Fruit fly (Drosophila melanogaster) whole organism, embryonic: ENCODE measurements around the gene SPARC.

Source experiments
- CG11093 ChIP-seq: fragments of 200-800 bp; sonication (Bioruptor generic); IDR thresholded peaks from 3 replicates; pipeline ENCODE4 v1.3.6; 2022; ENCODE audit warnings: missing biosample characterization, missing genetic modification characterization
- CG13296 ChIP-seq: fragments of 200-800 bp; sonication (Bioruptor generic); optimal IDR thresholded peaks from 3 replicates; lab custom pipeline; 2018; ENCODE audit warnings: missing biosample characterization, mild to moderate bottlenecking, missing genetic modification characterization
- CG15269 ChIP-seq: fragments of 200-800 bp; sonication (Bioruptor generic); optimal IDR thresholded peaks from 2 replicates; lab custom pipeline; 2018; ENCODE audit warnings: missing biosample characterization, mild to moderate bottlenecking, missing genetic modification characterization, moderate library complexity
- CG1529 ChIP-seq: fragments of 200-800 bp; sonication (Bioruptor generic); optimal IDR thresholded peaks from 3 replicates; lab custom pipeline; 2018; ENCODE audit warnings: missing biosample characterization, missing genetic modification characterization
- CG15514 ChIP-seq: fragments of 200-800 bp; sonication (Bioruptor generic); optimal IDR thresholded peaks from 3 replicates; lab custom pipeline; 2017; ENCODE audit warnings: missing biosample characterization, missing genetic modification characterization, mild to moderate bottlenecking, moderate library complexity, missing genetic modification reagents
- CG15601 ChIP-seq: fragments of 200-800 bp; sonication (Bioruptor generic); optimal IDR thresholded peaks from 3 replicates; lab custom pipeline; 2019; ENCODE audit warnings: missing biosample characterization, mild to moderate bottlenecking, missing genetic modification characterization, moderate library complexity
- CG16779 ChIP-seq: fragments of 200-800 bp; sonication (Bioruptor generic); IDR thresholded peaks from 2 replicates; pipeline ENCODE4 v1.3.6; 2022; ENCODE audit warnings: missing biosample characterization, missing genetic modification characterization
- CG18599 ChIP-seq: fragments of 200-800 bp; sonication (Bioruptor generic); optimal IDR thresholded peaks from 3 replicates; lab custom pipeline; 2017; ENCODE audit warnings: missing biosample characterization, missing genetic modification characterization, mild to moderate bottlenecking, moderate library complexity, missing genetic modification reagents
- CG2202 ChIP-seq: fragments of 200-800 bp; sonication (Bioruptor generic); optimal IDR thresholded peaks from 2 replicates; lab custom pipeline; 2018; ENCODE audit warnings: missing biosample characterization, mild to moderate bottlenecking, missing genetic modification characterization
- CG2678 ChIP-seq: fragments of 200-800 bp; sonication (Bioruptor generic); optimal IDR thresholded peaks from 3 replicates; lab custom pipeline; 2019; ENCODE audit warnings: missing biosample characterization, mild to moderate bottlenecking, missing genetic modification characterization, moderate library complexity
- CG2712 ChIP-seq: fragments of 200-800 bp; optimal IDR thresholded peaks from 3 replicates; lab custom pipeline; 2019; ENCODE audit warnings: missing biosample characterization, mild to moderate bottlenecking, missing genetic modification characterization, moderate library complexity
- CG32772 ChIP-seq: fragments of 200-800 bp; sonication (Bioruptor generic); IDR thresholded peaks from 2 replicates; pipeline ENCODE4 v1.3.6; 2022; ENCODE audit warnings: missing biosample characterization, missing genetic modification characterization
- CG4360 ChIP-seq: fragments of 200-800 bp; sonication (Bioruptor generic); IDR thresholded peaks from 2 replicates; pipeline ENCODE4 v1.3.6; 2022; ENCODE audit warnings: missing biosample characterization, missing genetic modification characterization
- CG4707 ChIP-seq: fragments of 200-800 bp; sonication (Bioruptor generic); optimal IDR thresholded peaks from 2 replicates; lab custom pipeline; 2018; ENCODE audit warnings: missing biosample characterization, mild to moderate bottlenecking, missing genetic modification characterization, moderate library complexity
- CG4730 ChIP-seq: fragments of 200-800 bp; sonication (Bioruptor generic); IDR thresholded peaks from 2 replicates; pipeline ENCODE4 v1.3.6; 2022; ENCODE audit warnings: missing biosample characterization, missing genetic modification characterization
- CG5180 ChIP-seq: fragments of 200-800 bp; sonication (Bioruptor generic); optimal IDR thresholded peaks from 3 replicates; lab custom pipeline; 2017; ENCODE audit warnings: missing biosample characterization, missing genetic modification characterization, mild to moderate bottlenecking, moderate library complexity, missing genetic modification reagents
- CG6175 ChIP-seq: fragments of 200-800 bp; sonication (Bioruptor generic); IDR thresholded peaks from 3 replicates; pipeline ENCODE4 v1.3.6; 2022; ENCODE audit warnings: missing biosample characterization, missing genetic modification characterization
- CG6683 ChIP-seq: fragments of 200-800 bp; sonication (Bioruptor generic); optimal IDR thresholded peaks from 2 replicates; lab custom pipeline; 2017; ENCODE audit warnings: missing biosample characterization, mild to moderate bottlenecking, missing genetic modification characterization, missing genetic modification reagents
- CG8290 ChIP-seq, 3 experiments: fragments of 200-800 bp; sonication (Bioruptor generic); optimal IDR thresholded peaks; 2 replicates each; lab custom pipeline; 2016 to 2019; ENCODE audit warnings: missing biosample characterization in 3 of 3, missing genetic modification characterization in 3 of 3, mild to moderate bottlenecking in 2 of 3, moderate library complexity in 1 of 3
- CG8944 ChIP-seq: fragments of 200-800 bp; sonication (Bioruptor generic); optimal IDR thresholded peaks from 3 replicates; lab custom pipeline; 2016; ENCODE audit warnings: missing biosample characterization, missing genetic modification characterization
- CG9215 ChIP-seq: fragments of 200-800 bp; sonication (Bioruptor generic); IDR thresholded peaks from 2 replicates; pipeline ENCODE4 v1.3.6; 2022; ENCODE audit warnings: missing biosample characterization, missing genetic modification characterization
- CG9609 ChIP-seq: fragments of 200-800 bp; sonication (Bioruptor generic); optimal IDR thresholded peaks from 3 replicates; lab custom pipeline; 2016; ENCODE audit warnings: missing biosample characterization, missing genetic modification characterization
- CG9876 ChIP-seq: fragments of 200-800 bp; sonication (Bioruptor generic); optimal IDR thresholded peaks from 2 replicates; lab custom pipeline; 2016; ENCODE audit warnings: missing biosample characterization, missing genetic modification characterization
- Dp ChIP-seq: fragments of 200-800 bp; sonication (Bioruptor generic); optimal IDR thresholded peaks from 2 replicates; lab custom pipeline; 2018; ENCODE audit warnings: missing biosample characterization, mild to moderate bottlenecking, missing genetic modification characterization, moderate library complexity
- Hr78 ChIP-seq, 2 experiments: fragments of 200-800 bp in 1 of 2; fragments of >200 bp in 1 of 2; sonication (Bioruptor generic) in 1 of 2; optimal IDR thresholded peaks; 2 replicates each; lab custom pipeline; 2017 to 2019; ENCODE audit warnings: missing biosample characterization in 2 of 2, missing genetic modification characterization in 2 of 2, mild to moderate bottlenecking in 1 of 2, moderate library complexity in 1 of 2
- Kr ChIP-seq: fragments of 200-800 bp; sonication (Bioruptor generic); optimal IDR thresholded peaks from 2 replicates; lab custom pipeline; 2017; ENCODE audit warnings: missing biosample characterization, mild to moderate bottlenecking, missing genetic modification characterization
- MTF-1 ChIP-seq: fragments of 200-800 bp; sonication (Bioruptor generic); optimal IDR thresholded peaks from 2 replicates; lab custom pipeline; 2018; ENCODE audit warnings: missing biosample characterization, mild to moderate bottlenecking, missing genetic modification characterization, borderline replicate concordance
- Neu2 ChIP-seq: fragments of 200-800 bp; sonication (Bioruptor generic); optimal IDR thresholded peaks from 3 replicates; lab custom pipeline; 2016; ENCODE audit warnings: missing biosample characterization, missing genetic modification characterization, borderline replicate concordance
- Opbp ChIP-seq: fragments of 200-800 bp; sonication (Bioruptor generic); IDR thresholded peaks from 3 replicates; pipeline ENCODE4 v1.3.6; 2022; ENCODE audit warnings: missing biosample characterization, missing genetic modification characterization; ENCODE audit not compliant: partially characterized antibody
- Side ChIP-seq: fragments of 200-800 bp; sonication (Bioruptor generic); optimal IDR thresholded peaks from 2 replicates; lab custom pipeline; 2016; ENCODE audit warnings: missing biosample characterization, missing genetic modification characterization
- TFAM ChIP-seq: fragments of 200-800 bp; sonication (Bioruptor generic); optimal IDR thresholded peaks from 2 replicates; lab custom pipeline; 2017; ENCODE audit warnings: missing biosample characterization, missing genetic modification characterization, inconsistent platforms
- bcd ChIP-seq: fragments of 200-800 bp; sonication (Bioruptor generic); optimal IDR thresholded peaks from 2 replicates; lab custom pipeline; 2017; ENCODE audit warnings: missing biosample characterization, mild to moderate bottlenecking, missing genetic modification characterization
- cg ChIP-seq: fragments of 200-800 bp; sonication (Bioruptor generic); optimal IDR thresholded peaks from 3 replicates; lab custom pipeline; 2019; ENCODE audit warnings: missing biosample characterization, mild to moderate bottlenecking, missing genetic modification characterization, moderate library complexity
- chm ChIP-seq: fragments of 200-800 bp; sonication (Bioruptor generic); IDR thresholded peaks from 2 replicates; pipeline ENCODE4 v1.3.6; 2022; ENCODE audit warnings: missing biosample characterization, missing genetic modification characterization
- chn ChIP-seq: fragments of 200-800 bp; sonication (Bioruptor generic); optimal IDR thresholded peaks from 2 replicates; lab custom pipeline; 2016; ENCODE audit warnings: missing biosample characterization, missing genetic modification characterization
- dmrt11E ChIP-seq: fragments of 200-800 bp; sonication (Bioruptor generic); optimal IDR thresholded peaks from 3 replicates; lab custom pipeline; 2018; ENCODE audit warnings: missing biosample characterization, mild to moderate bottlenecking, missing genetic modification characterization, moderate library complexity
- fd64A ChIP-seq: fragments of 200-800 bp; sonication (Bioruptor generic); optimal IDR thresholded peaks from 3 replicates; lab custom pipeline; 2018; ENCODE audit warnings: missing biosample characterization, mild to moderate bottlenecking, missing genetic modification characterization
- gcm ChIP-seq: fragments of 200-800 bp; sonication (Bioruptor generic); optimal IDR thresholded peaks from 2 replicates; lab custom pipeline; 2019; ENCODE audit warnings: missing biosample characterization, mild to moderate bottlenecking, missing genetic modification characterization, moderate library complexity
- kah ChIP-seq: fragments of 200-800 bp; sonication (Bioruptor generic); optimal IDR thresholded peaks from 2 replicates; lab custom pipeline; 2018; ENCODE audit warnings: missing biosample characterization, mild to moderate bottlenecking, missing genetic modification characterization
- kay ChIP-seq: fragments of 200-800 bp; sonication (Bioruptor generic); optimal IDR thresholded peaks from 2 replicates; lab custom pipeline; 2016; ENCODE audit warnings: missing biosample characterization, missing genetic modification characterization
- kni ChIP-seq: fragments of 200-800 bp; sonication (Bioruptor generic); optimal IDR thresholded peaks from 3 replicates; lab custom pipeline; 2017; ENCODE audit warnings: mild to moderate bottlenecking, missing biosample characterization, missing genetic modification reagents, missing genetic modification characterization
- nerfin-1 ChIP-seq: fragments of 200-800 bp; sonication (Bioruptor generic); optimal IDR thresholded peaks from 3 replicates; lab custom pipeline; 2019; ENCODE audit warnings: missing biosample characterization, mild to moderate bottlenecking, missing genetic modification characterization, moderate library complexity
- pita ChIP-seq: fragments of 200-800 bp; sonication (Bioruptor generic); optimal IDR thresholded peaks from 2 replicates; lab custom pipeline; 2017; ENCODE audit warnings: missing biosample characterization, mild to moderate bottlenecking, missing genetic modification characterization
- pzg ChIP-seq: fragments of 200-800 bp; sonication (Bioruptor generic); optimal IDR thresholded peaks from 3 replicates; lab custom pipeline; 2018; ENCODE audit warnings: missing biosample characterization, mild to moderate bottlenecking, missing genetic modification characterization, moderate library complexity
- sens ChIP-seq: fragments of 200-800 bp; sonication (Bioruptor generic); peaks from one replicate; lab custom pipeline; 2016; ENCODE audit warnings: missing biosample characterization, missing genetic modification characterization
- sima ChIP-seq: fragments of 200-800 bp; sonication (Bioruptor generic); optimal IDR thresholded peaks from 2 replicates; lab custom pipeline; 2016; ENCODE audit warnings: missing biosample characterization, missing genetic modification characterization
- usp ChIP-seq: fragments of >200 bp; optimal IDR thresholded peaks from 2 replicates; lab custom pipeline; 2017; ENCODE audit warnings: missing biosample characterization, missing genetic modification characterization
- vnd ChIP-seq: fragments of 200-800 bp; sonication (Bioruptor generic); IDR thresholded peaks from 3 replicates; pipeline ENCODE4 v1.3.6; 2022; ENCODE audit warnings: missing biosample characterization, missing genetic modification characterization; ENCODE audit not compliant: partially characterized antibody
- wek ChIP-seq: fragments of 200-800 bp; sonication (Bioruptor generic); optimal IDR thresholded peaks from 3 replicates; lab custom pipeline; 2018; ENCODE audit warnings: missing biosample characterization, mild to moderate bottlenecking, missing genetic modification characterization, moderate library complexity

SPARC gene

DNA sequence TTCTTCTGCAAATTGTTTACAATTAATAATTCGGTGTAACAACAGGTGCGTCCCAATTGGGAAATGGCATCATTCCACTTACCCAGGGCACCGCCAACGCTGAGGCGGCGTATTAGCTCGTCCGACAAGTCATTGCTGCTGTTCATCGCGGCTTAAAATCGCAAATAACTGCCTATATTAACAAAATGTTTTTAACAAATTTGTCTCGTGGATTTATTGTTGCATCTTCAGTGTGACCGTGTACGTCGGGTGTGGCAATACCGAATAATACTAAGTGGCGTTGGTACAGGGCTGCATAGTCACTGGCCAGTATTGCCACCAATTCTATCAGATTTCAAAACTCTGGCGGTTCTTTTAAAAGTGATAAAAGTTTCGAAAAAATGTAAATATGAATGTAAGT, 40.8 kb upstream of the SPARC start, which contains the start of gene Ets97D (continued):
- TF ChIP-seq gcm (GFP tag; lab: Kevin White, UChicago) = no peak
- peak; percentile 49 for TF ChIP-seq CG15514
- TF ChIP-seq CG32772 (GFP tag; lab: Robert Waterston, UW) = no peak
- no peak for TF ChIP-seq CG15269 (tag; lab: Kevin White, UChicago)
- no peak for TF ChIP-seq CG9215 (GFP tag; lab: Robert Waterston, UW)
- no peak for TF ChIP-seq dmrt11E
- no peak for TF ChIP-seq kay
- TF ChIP-seq usp (GFP tag; lab: Kevin White, UChicago) = no peak
- no peak for TF ChIP-seq Side (GFP tag; lab: Kevin White, UChicago)
- no peak for TF ChIP-seq chn (GFP tag; lab: Kevin White, UChicago)
- TF ChIP-seq pzg = peak; percentile 95
- TF ChIP-seq CG8944 (GFP tag; lab: Kevin White, UChicago) = no peak
- TF ChIP-seq vnd (GFP tag; lab: Robert Waterston, UW) = no peak
- no peak for TF ChIP-seq pita (GFP tag; lab: Kevin White, UChicago)
- no peak for TF ChIP-seq Kr
- TF ChIP-seq CG16779 (GFP tag; lab: Robert Waterston, UW) = no peak
- TF ChIP-seq Opbp (GFP tag; lab: Robert Waterston, UW) = peak; percentile 59; the same call in 1 of the 3 replicates
- TF ChIP-seq CG6683 (GFP tag; lab: Kevin White, UChicago) = no peak
- no peak for TF ChIP-seq TFAM
- TF ChIP-seq kah (GFP tag; lab: Kevin White, UChicago) = peak; percentile 75
- no peak for TF ChIP-seq CG4730 (GFP tag; lab: Robert Waterston, UW)
- no peak for TF ChIP-seq CG1529
- TF ChIP-seq CG9609 (GFP tag; lab: Kevin White, UChicago) = no peak
- TF ChIP-seq cg (GFP tag; lab: Kevin White, UChicago) = no peak

DNA sequence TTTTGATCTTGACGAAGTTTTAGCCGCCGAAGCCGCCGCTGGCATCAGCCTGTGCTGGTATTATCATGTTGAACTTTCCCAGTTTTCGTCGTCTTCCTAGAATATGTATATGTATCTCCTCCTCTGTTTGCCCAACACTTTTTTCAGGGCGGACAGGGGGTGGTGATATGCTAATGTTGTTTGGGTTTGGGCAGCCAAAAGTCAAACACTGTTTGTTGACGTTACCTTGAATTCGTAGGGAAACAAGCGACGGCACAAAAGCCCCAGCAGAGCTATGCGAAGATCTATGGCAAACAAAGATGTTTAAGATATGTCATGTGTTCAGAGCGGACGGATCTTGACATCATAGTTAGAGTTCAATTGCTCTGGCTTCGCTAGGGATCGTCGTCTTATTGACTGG, 37.0 kb upstream of the SPARC start:
- peak; percentile 1 for TF ChIP-seq CG2202 (tag; lab: Kevin White, UChicago)
- TF ChIP-seq sens (GFP tag; lab: Kevin White, UChicago) = peak; percentile 64
- TF ChIP-seq CG4707 (GFP tag; lab: Kevin White, UChicago) = peak; percentile 31
- peak; percentile 72 for TF ChIP-seq fd64A (GFP tag; lab: Kevin White, UChicago)
- TF ChIP-seq CG2712 = peak; percentile 10
- TF ChIP-seq CG5180 (GFP tag; lab: Kevin White, UChicago) = peak; percentile 33
- TF ChIP-seq MTF-1 = peak; percentile 43
- peak; percentile 19 for TF ChIP-seq CG13296
- TF ChIP-seq bcd (GFP tag; lab: Kevin White, UChicago) = peak; percentile 5
- no peak for TF ChIP-seq sima (GFP tag; lab: Kevin White, UChicago)
- TF ChIP-seq Hr78 (GFP tag; optimal IDR thresholded peaks at IDR 0.05; lab: Kevin White, UChicago) = peak in 1 of 2 experiments; percentile 41
- no peak for TF ChIP-seq CG11093 (GFP tag; lab: Robert Waterston, UW)
- no peak for TF ChIP-seq chm (GFP tag; lab: Robert Waterston, UW)
- TF ChIP-seq wek (GFP tag; lab: Kevin White, UChicago) = peak; percentile 45
- TF ChIP-seq TFAM = no peak
- peak; percentile 8 for TF ChIP-seq CG18599 (GFP tag; lab: Kevin White, UChicago)
- no peak for TF ChIP-seq Neu2
- peak; percentile 1 for TF ChIP-seq CG15269 (tag; lab: Kevin White, UChicago)
- TF ChIP-seq CG4360 (GFP tag; lab: Robert Waterston, UW) = 0 out of 2 replicates have a peak, but pooled peaks have one; percentile 20
- TF ChIP-seq CG15601 = peak; percentile 53
- peak; percentile 41 for TF ChIP-seq CG2678 (tag; lab: Kevin White, UChicago)
- TF ChIP-seq CG8290 (GFP tag; optimal IDR thresholded peaks at IDR 0.05; lab: Kevin White, UChicago) = no peak
- TF ChIP-seq CG8290 (tag; optimal IDR thresholded peaks at IDR 0.05; lab: Kevin White, UChicago) = peak in 1 of 2 experiments; percentile 52
- no peak for TF ChIP-seq CG6175 (GFP tag; lab: Robert Waterston, UW)
- TF ChIP-seq Dp (GFP tag; lab: Kevin White, UChicago) = no peak
- peak; percentile 18 for TF ChIP-seq nerfin-1 (tag; lab: Kevin White, UChicago)
- peak; percentile 82 for TF ChIP-seq kni (GFP tag; lab: Kevin White, UChicago)
- no peak for TF ChIP-seq CG9876 (GFP tag; lab: Kevin White, UChicago)
